Worm (Caenorhabditis elegans) whole organism, L1 larva: Measurements from ENCODE around the gene Y17G7B.3.

Source experiments
- C04F5.9 ChIP-seq: sonication (generic microtip); optimal IDR thresholded peaks from 2 replicates; lab custom pipeline; 2016; ENCODE audit warnings: missing genetic modification characterization, missing compliant biosample characterization
- C16A3.4 ChIP-seq: fragments of 150-350 bp; optimal IDR thresholded peaks from 2 replicates; lab custom pipeline; 2014; ENCODE audit warnings: missing biosample characterization, missing genetic modification characterization
- C34B4.2 ChIP-seq: sonication (generic microtip); optimal IDR thresholded peaks from 2 replicates; lab custom pipeline; 2017; ENCODE audit warnings: mild to moderate bottlenecking, missing genetic modification characterization, missing compliant biosample characterization
- F16B12.6 ChIP-seq: fragments of 150-350 bp; optimal IDR thresholded peaks from 2 replicates; lab custom pipeline; 2014; ENCODE audit warnings: missing biosample characterization, missing genetic modification characterization
- aha-1 ChIP-seq: fragments of 150-350 bp; optimal IDR thresholded peaks from 2 replicates; lab custom pipeline; 2014; ENCODE audit warnings: missing biosample characterization, missing genetic modification characterization
- alr-1 ChIP-seq: fragments of 200-800 bp; sonication (Bioruptor generic); optimal IDR thresholded peaks from 2 replicates; lab custom pipeline; 2018; ENCODE audit warnings: borderline replicate concordance, mild to moderate bottlenecking, missing genetic modification characterization, missing compliant biosample characterization
- blmp-1 ChIP-seq: fragments of 150-350 bp; optimal IDR thresholded peaks from 2 replicates; lab custom pipeline; 2014; ENCODE audit warnings: missing biosample characterization, missing genetic modification characterization
- ceh-8 ChIP-seq: fragments of 200-800 bp; sonication (Bioruptor generic); optimal IDR thresholded peaks from 2 replicates; lab custom pipeline; 2018; ENCODE audit warnings: mild to moderate bottlenecking, missing genetic modification characterization, moderate library complexity, missing compliant biosample characterization
- ceh-82 ChIP-seq, 3 experiments: fragments of 150-350 bp in 1 of 3; sonication (generic microtip) in 2 of 3; optimal IDR thresholded peaks; 2 replicates each; lab custom pipeline; 2014 to 2017; ENCODE audit warnings: missing biosample characterization in 3 of 3, missing genetic modification characterization in 3 of 3
- ceh-88 ChIP-seq: fragments of 200-800 bp; sonication (Bioruptor generic); IDR thresholded peaks from 2 replicates; pipeline ENCODE4 v1.3.6; 2022; ENCODE audit warnings: missing genetic modification characterization, missing compliant biosample characterization
- ceh-90 ChIP-seq: sonication (generic microtip); optimal IDR thresholded peaks from 2 replicates; lab custom pipeline; 2016; ENCODE audit warnings: missing genetic modification characterization, missing compliant biosample characterization
- ces-1 ChIP-seq: fragments of 150-350 bp; optimal IDR thresholded peaks from 2 replicates; lab custom pipeline; 2014; ENCODE audit warnings: missing biosample characterization, missing genetic modification reagents, missing genetic modification characterization
- dsc-1 ChIP-seq: sonication (generic microtip); optimal IDR thresholded peaks from 2 replicates; lab custom pipeline; 2016; ENCODE audit warnings: mild to moderate bottlenecking, missing genetic modification characterization, missing compliant biosample characterization
- efl-1 ChIP-seq, 4 experiments: fragments of 150-350 bp; optimal IDR thresholded peaks in 3 of 4; peaks in 1 of 4; 1 replicate in 1 of 4; 2 replicates in 3 of 4; lab custom pipeline; 2014; ENCODE audit warnings: missing biosample characterization in 2 of 4, missing genetic modification characterization in 2 of 4, missing genetic modification reagents in 2 of 4
- efl-3 ChIP-seq: fragments of 200-800 bp; sonication (Bioruptor generic); optimal IDR thresholded peaks from 2 replicates; lab custom pipeline; 2018; ENCODE audit warnings: mild to moderate bottlenecking, missing genetic modification characterization, missing compliant biosample characterization
- egl-13 ChIP-seq: sonication (generic microtip); optimal IDR thresholded peaks from 2 replicates; lab custom pipeline; 2016; ENCODE audit warnings: missing genotype, missing genetic modification reagents, missing genetic modification characterization, missing compliant biosample characterization
- egl-27 ChIP-seq, 2 experiments: fragments of 150-350 bp in 1 of 2; sonication (generic microtip); optimal IDR thresholded peaks; 3 replicates each; lab custom pipeline; 2017 to 2018; ENCODE audit warnings: missing biosample characterization in 2 of 2, missing genetic modification characterization in 2 of 2, missing genetic modification reagents in 2 of 2
- elt-2 ChIP-seq: sonication (generic microtip); optimal IDR thresholded peaks from 2 replicates; lab custom pipeline; 2016; ENCODE audit warnings: missing genetic modification characterization, mild to moderate bottlenecking, inconsistent platforms, missing compliant biosample characterization, missing genetic modification reagents
- ets-5 ChIP-seq: fragments of 200-800 bp; sonication (Bioruptor generic); IDR thresholded peaks from 2 replicates; pipeline ENCODE4 v1.3.6; 2022; ENCODE audit warnings: missing genetic modification characterization, missing compliant biosample characterization
- isw-1 ChIP-seq: fragments of 200-800 bp; sonication (Bioruptor generic); IDR thresholded peaks from 2 replicates; pipeline ENCODE4 v1.3.6; 2022; ENCODE audit warnings: missing genetic modification characterization, missing compliant biosample characterization
- lin-14 ChIP-seq: fragments of 200-800 bp; sonication (Bioruptor generic); optimal IDR thresholded peaks from 2 replicates; lab custom pipeline; 2018; ENCODE audit warnings: mild to moderate bottlenecking, missing genetic modification characterization, moderate library complexity, missing compliant biosample characterization
- lir-3 ChIP-seq: sonication (generic microtip); optimal IDR thresholded peaks from 2 replicates; lab custom pipeline; 2016; ENCODE audit warnings: mild to moderate bottlenecking, missing genetic modification characterization, moderate library complexity, missing compliant biosample characterization; ENCODE audit not compliant: poor library complexity
- lsy-2 ChIP-seq, 2 experiments: fragments of 150-350 bp; optimal IDR thresholded peaks; 2 replicates each; lab custom pipeline; 2014; ENCODE audit warnings: missing biosample characterization in 2 of 2, missing genetic modification characterization in 2 of 2
- mab-9 ChIP-seq: fragments of 200-800 bp; sonication (Bioruptor generic); IDR thresholded peaks from 2 replicates; pipeline ENCODE4 v1.3.6; 2022; ENCODE audit warnings: missing genetic modification reagents, missing genetic modification characterization, missing compliant biosample characterization
- mdl-1 ChIP-seq, 2 experiments: fragments of 150-350 bp; optimal IDR thresholded peaks; 2 replicates each; lab custom pipeline; 2014 to 2017; ENCODE audit warnings: missing biosample characterization in 2 of 2, missing genetic modification characterization in 2 of 2, inconsistent platforms in 1 of 2
- mep-1 ChIP-seq: fragments of 150-350 bp; optimal IDR thresholded peaks from 2 replicates; lab custom pipeline; 2014; ENCODE audit warnings: missing biosample characterization, missing genetic modification characterization
- nhr-11 ChIP-seq: fragments of 150-350 bp; optimal IDR thresholded peaks from 2 replicates; lab custom pipeline; 2014; ENCODE audit warnings: missing biosample characterization, missing genetic modification characterization
- nhr-12 ChIP-seq: sonication (generic microtip); optimal IDR thresholded peaks from 2 replicates; lab custom pipeline; 2017; ENCODE audit warnings: missing biosample characterization, missing genetic modification characterization
- nhr-19 ChIP-seq: fragments of 200-800 bp; sonication (Bioruptor generic); conservative IDR thresholded peaks from 2 replicates; pipeline ENCODE4 v1.3.6; 2022; ENCODE audit warnings: missing genetic modification characterization, missing compliant biosample characterization
- nhr-20 ChIP-seq: sonication (generic microtip); optimal IDR thresholded peaks from 2 replicates; lab custom pipeline; 2016; ENCODE audit warnings: mild to moderate bottlenecking, missing genetic modification characterization, missing compliant biosample characterization
- nhr-237 ChIP-seq: fragments of 150-350 bp; optimal IDR thresholded peaks from 2 replicates; lab custom pipeline; 2014; ENCODE audit warnings: missing biosample characterization, missing genetic modification characterization
- nhr-28 ChIP-seq: fragments of 150-350 bp; optimal IDR thresholded peaks from 2 replicates; lab custom pipeline; 2014; ENCODE audit warnings: missing biosample characterization, missing genetic modification characterization
- nhr-47 ChIP-seq: sonication (generic microtip); optimal IDR thresholded peaks from 2 replicates; lab custom pipeline; 2016; ENCODE audit warnings: mild to moderate bottlenecking, missing genetic modification characterization, moderate library complexity, missing compliant biosample characterization
- nhr-77 ChIP-seq: fragments of 150-350 bp; optimal IDR thresholded peaks from 2 replicates; lab custom pipeline; 2014; ENCODE audit warnings: missing biosample characterization, missing genetic modification characterization
- nhr-85 ChIP-seq: sonication (generic microtip); peaks from one replicate; lab custom pipeline; 2016; ENCODE audit warnings: missing genetic modification characterization, inconsistent platforms, missing compliant biosample characterization
- nhr-90 ChIP-seq: sonication (generic microtip); optimal IDR thresholded peaks from 2 replicates; lab custom pipeline; 2016; ENCODE audit warnings: mild to moderate bottlenecking, missing genetic modification characterization, missing compliant biosample characterization; ENCODE audit not compliant: poor library complexity
- pag-3 ChIP-seq: sonication (generic microtip); optimal IDR thresholded peaks from 2 replicates; lab custom pipeline; 2017; ENCODE audit warnings: missing genetic modification characterization, mild to moderate bottlenecking, missing compliant biosample characterization, antibody characterized with exemption, borderline replicate concordance; ENCODE audit not compliant: insufficient read depth
- pax-3 ChIP-seq: fragments of 200-800 bp; sonication (Bioruptor generic); optimal IDR thresholded peaks from 2 replicates; lab custom pipeline; 2018; ENCODE audit warnings: mild to moderate bottlenecking, missing genetic modification characterization, moderate library complexity, missing compliant biosample characterization
- rnt-1 ChIP-seq: sonication (generic microtip); optimal IDR thresholded peaks from 2 replicates; lab custom pipeline; 2016; ENCODE audit warnings: mild to moderate bottlenecking, missing genetic modification characterization, moderate library complexity, missing compliant biosample characterization
- skn-1 ChIP-seq: fragments of 150-350 bp; optimal IDR thresholded peaks from 2 replicates; lab custom pipeline; 2014; ENCODE audit warnings: missing biosample characterization, missing genetic modification characterization
- snpc-4 ChIP-seq: fragments of 150-350 bp; optimal IDR thresholded peaks from 2 replicates; lab custom pipeline; 2014; ENCODE audit warnings: missing biosample characterization, missing genetic modification characterization
- sptf-1 ChIP-seq: fragments of 150-350 bp; optimal IDR thresholded peaks from 2 replicates; lab custom pipeline; 2014; ENCODE audit warnings: missing biosample characterization, missing genetic modification characterization
- swsn-7 ChIP-seq: sonication (generic microtip); optimal IDR thresholded peaks from 2 replicates; lab custom pipeline; 2016; ENCODE audit warnings: missing genetic modification characterization, missing compliant biosample characterization
- tbx-2 ChIP-seq: sonication (generic microtip); optimal IDR thresholded peaks from 2 replicates; lab custom pipeline; 2016; ENCODE audit warnings: missing genetic modification characterization, missing compliant biosample characterization
- tlp-1 ChIP-seq: fragments of 150-350 bp; optimal IDR thresholded peaks from 2 replicates; lab custom pipeline; 2014; ENCODE audit warnings: missing biosample characterization, missing genetic modification characterization
- unc-130 ChIP-seq: fragments of 150-350 bp; optimal IDR thresholded peaks from 2 replicates; lab custom pipeline; 2017; ENCODE audit warnings: missing biosample characterization, missing genetic modification characterization, inconsistent platforms
- unc-30 ChIP-seq: sonication (generic microtip); optimal IDR thresholded peaks from 2 replicates; lab custom pipeline; 2017; ENCODE audit warnings: missing biosample characterization, missing genetic modification characterization
- unc-98 ChIP-seq: fragments of 200-800 bp; sonication (Bioruptor generic); IDR thresholded peaks from 2 replicates; pipeline ENCODE4 v1.3.6; 2022; ENCODE audit warnings: missing genetic modification characterization, missing compliant biosample characterization
- xbp-1 ChIP-seq: sonication (generic microtip); optimal IDR thresholded peaks from 2 replicates; lab custom pipeline; 2016; ENCODE audit warnings: missing genetic modification characterization, missing compliant biosample characterization
- zip-4 ChIP-seq: fragments of 200-800 bp; sonication (Bioruptor generic); optimal IDR thresholded peaks from 2 replicates; lab custom pipeline; 2018; ENCODE audit warnings: mild to moderate bottlenecking, missing genetic modification characterization, moderate library complexity, missing compliant biosample characterization
- ztf-11 ChIP-seq, 2 experiments: sonication (generic microtip); optimal IDR thresholded peaks; 2 replicates each; lab custom pipeline; 2016 to 2017; ENCODE audit warnings: missing genetic modification characterization in 2 of 2, missing biosample characterization in 1 of 2, missing compliant biosample characterization in 1 of 2
- ztf-4 ChIP-seq: fragments of 150-350 bp; optimal IDR thresholded peaks from 2 replicates; lab custom pipeline; 2014; ENCODE audit warnings: missing biosample characterization, missing genetic modification characterization

Gene Y17G7B.3

DNA sequence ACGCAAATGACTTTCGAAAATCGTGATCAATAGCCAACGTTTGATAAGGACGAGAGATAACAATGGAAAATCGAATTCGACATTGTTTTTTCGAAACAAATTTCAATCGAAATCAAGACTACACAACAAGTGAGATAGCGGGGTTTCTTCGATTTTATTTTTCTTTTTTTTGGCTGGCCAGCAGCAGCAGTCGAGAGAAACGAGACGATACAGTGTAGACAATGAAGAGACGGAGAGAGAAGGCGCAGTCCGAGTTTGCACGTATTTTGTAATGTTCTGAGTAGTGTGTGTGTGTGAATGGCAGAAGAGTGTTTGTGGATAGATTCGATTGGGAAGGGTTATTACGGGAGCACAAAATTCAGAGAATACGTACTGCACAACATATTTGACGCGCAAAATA is 51.3 kb downstream of the Y17G7B.3 start (continued):
- TF ChIP-seq xbp-1 (tag; lab: Kevin White, UChicago) = peak; percentile 13
- TF ChIP-seq skn-1 (tag; lab: Kevin White, UChicago) = peak; percentile 26
- no peak for TF ChIP-seq alr-1 (tag; lab: Kevin White, UChicago)
- TF ChIP-seq nhr-28 (tag; lab: Kevin White, UChicago) = no peak
- no peak for TF ChIP-seq ztf-11 (tag; optimal IDR thresholded peaks at IDR 0.05; lab: Kevin White, UChicago)
- TF ChIP-seq tlp-1 = no peak
- TF ChIP-seq unc-130 (tag; lab: Kevin White, UChicago) = peak; percentile 28
- no peak for TF ChIP-seq efl-3
- peak; percentile 87 for TF ChIP-seq nhr-20
- TF ChIP-seq pax-3 (tag; lab: Kevin White, UChicago) = no peak
- TF ChIP-seq nhr-77 (tag; lab: Kevin White, UChicago) = peak; percentile 20
- no peak for TF ChIP-seq ces-1 (GFP tag; lab: Kevin White, UChicago)
- no peak for TF ChIP-seq ztf-4 (tag; lab: Kevin White, UChicago)
- no peak for TF ChIP-seq lir-3 (tag; lab: Kevin White, UChicago)
- peak; percentile 36 for TF ChIP-seq F16B12.6
- TF ChIP-seq pag-3 (tag; lab: Kevin White, UChicago) = no peak
- TF ChIP-seq efl-1 (optimal IDR thresholded peaks at IDR 0.05; lab: Kevin White, UChicago) = peak; percentile 43 to 56
- peak; percentile 10 to 13 for TF ChIP-seq efl-1 (GFP tag; optimal IDR thresholded peaks at IDR 0.05 in 1 of 2; lab: Kevin White, UChicago)
- TF ChIP-seq dsc-1 (tag; lab: Kevin White, UChicago) = peak; percentile 14
- peak in 1 of 2 experiments; percentile 33 for TF ChIP-seq mdl-1 (tag; optimal IDR thresholded peaks at IDR 0.05; lab: Kevin White, UChicago)
- peak in 1 of 3 experiments; percentile 54 for TF ChIP-seq ceh-82 (tag; optimal IDR thresholded peaks at IDR 0.05; lab: Kevin White, UChicago)
- peak; percentile 83 for TF ChIP-seq blmp-1 (tag; lab: Kevin White, UChicago)
- peak; percentile 61 for TF ChIP-seq nhr-47 (tag; lab: Kevin White, UChicago)
- TF ChIP-seq C16A3.4 (tag; lab: Kevin White, UChicago) = peak; percentile 27
- TF ChIP-seq nhr-12 (tag; lab: Kevin White, UChicago) = no peak
- TF ChIP-seq nhr-90 = peak; percentile 54
- no peak for TF ChIP-seq mab-9 (GFP tag; lab: Robert Waterston, UW)
- TF ChIP-seq nhr-237 (tag; lab: Kevin White, UChicago) = no peak
- TF ChIP-seq isw-1 (GFP tag; lab: Robert Waterston, UW) = no peak
- TF ChIP-seq unc-30 (tag; lab: Kevin White, UChicago) = no peak
- TF ChIP-seq ceh-88 (GFP tag; lab: Robert Waterston, UW) = no peak
- no peak for TF ChIP-seq ets-5
- TF ChIP-seq nhr-19 (GFP tag; lab: Robert Waterston, UW) = peak; percentile 43; the same call in 1 of the 2 replicates
- TF ChIP-seq C04F5.9 = no peak
- no peak for TF ChIP-seq nhr-11 (tag; lab: Kevin White, UChicago)
- TF ChIP-seq nhr-85 (tag; lab: Kevin White, UChicago) = peak; percentile 73
- TF ChIP-seq aha-1 (tag; lab: Kevin White, UChicago) = peak; percentile 80
- peak; percentile 40 for TF ChIP-seq tbx-2 (tag; lab: Kevin White, UChicago)
- peak; percentile 71 for TF ChIP-seq mep-1 (tag; lab: Kevin White, UChicago)
- TF ChIP-seq egl-13 (tag; lab: Kevin White, UChicago) = no peak
- peak; percentile 48 for TF ChIP-seq swsn-7 (tag; lab: Kevin White, UChicago)
- peak; percentile 51 for TF ChIP-seq elt-2 (tag; lab: Kevin White, UChicago)
- no peak for TF ChIP-seq egl-27 (tag; optimal IDR thresholded peaks at IDR 0.05; lab: Kevin White, UChicago)
- peak; percentile 1 for TF ChIP-seq snpc-4
- TF ChIP-seq ceh-90 = no peak
- no peak for TF ChIP-seq unc-98 (GFP tag; lab: Robert Waterston, UW)
- TF ChIP-seq rnt-1 (tag; lab: Kevin White, UChicago) = no peak
- no peak for TF ChIP-seq ceh-8 (GFP tag; lab: Kevin White, UChicago)
- no peak for TF ChIP-seq C34B4.2 (tag; lab: Kevin White, UChicago)
- peak; percentile 37 to 52 for TF ChIP-seq lsy-2 (tag; optimal IDR thresholded peaks at IDR 0.05; lab: Kevin White, UChicago)
- no peak for TF ChIP-seq lin-14 (GFP tag; lab: Kevin White, UChicago)
- TF ChIP-seq sptf-1 = no peak
- TF ChIP-seq zip-4 (GFP tag; lab: Kevin White, UChicago) = no peak
